Worm (Caenorhabditis elegans) whole organism, young adult: ENCODE data around the gene nspf-3.

Source experiments
- B0261.1 ChIP-seq: sonication (generic microtip); optimal IDR thresholded peaks from 2 replicates; lab custom pipeline; 2016; ENCODE audit warnings: mild to moderate bottlenecking, missing genetic modification characterization, moderate library complexity, missing compliant biosample characterization
- C17E4.6 ChIP-seq: fragments of 200-800 bp; sonication (Bioruptor generic); IDR thresholded peaks from 2 replicates; pipeline ENCODE4 v1.3.6; 2022; ENCODE audit warnings: missing genetic modification reagents, missing genetic modification characterization, missing compliant biosample characterization
- F10E7.11 ChIP-seq: sonication (generic microtip); optimal IDR thresholded peaks from 2 replicates; lab custom pipeline; 2017; ENCODE audit warnings: mild to moderate bottlenecking, missing genetic modification characterization, moderate library complexity, missing compliant biosample characterization
- F23B12.7 ChIP-seq: sonication (generic microtip); optimal IDR thresholded peaks from 2 replicates; lab custom pipeline; 2017; ENCODE audit warnings: missing genetic modification characterization, mild to moderate bottlenecking, missing compliant biosample characterization, antibody characterized with exemption, moderate library complexity; ENCODE audit not compliant: insufficient read depth
- F49E8.2 ChIP-seq: sonication (generic microtip); optimal IDR thresholded peaks from 3 replicates; lab custom pipeline; 2017; ENCODE audit warnings: missing genetic modification characterization, mild to moderate bottlenecking, missing compliant biosample characterization, antibody characterized with exemption, moderate library complexity; ENCODE audit not compliant: insufficient read depth
- F55B11.4 ChIP-seq: sonication (generic microtip); optimal IDR thresholded peaks from 2 replicates; lab custom pipeline; 2016; ENCODE audit warnings: missing compliant biosample characterization, missing genetic modification characterization, borderline replicate concordance; ENCODE audit not compliant: insufficient read depth
- F57A8.1 ChIP-seq: fragments of 200-800 bp; sonication (Bioruptor generic); optimal IDR thresholded peaks from 2 replicates; lab custom pipeline; 2018; ENCODE audit warnings: mild to moderate bottlenecking, missing genetic modification characterization, moderate library complexity, missing compliant biosample characterization
- K12H6.12 ChIP-seq: fragments of 200-800 bp; sonication (Bioruptor generic); optimal IDR thresholded peaks from 2 replicates; lab custom pipeline; 2018; ENCODE audit warnings: mild to moderate bottlenecking, missing genetic modification characterization, missing compliant biosample characterization
- T26A5.8 ChIP-seq: sonication (generic microtip); optimal IDR thresholded peaks from 2 replicates; lab custom pipeline; 2016; ENCODE audit warnings: missing genetic modification characterization, missing compliant biosample characterization
- aptf-3 ChIP-seq: fragments of 200-800 bp; sonication (Bioruptor generic); IDR thresholded peaks from 2 replicates; pipeline ENCODE4 v1.3.6; 2022; ENCODE audit warnings: missing genetic modification characterization, missing compliant biosample characterization
- cebp-1 ChIP-seq, 2 experiments: fragments of 200-800 bp in 1 of 2; sonication (Bioruptor generic) in 1 of 2; sonication (generic microtip) in 1 of 2; IDR thresholded peaks in 1 of 2; optimal IDR thresholded peaks in 1 of 2; 2 replicates each; pipeline versions ENCODE4 v1.3.6 to Lab custom; 2017 to 2022; ENCODE audit warnings: missing compliant biosample characterization in 2 of 2, missing genetic modification characterization in 2 of 2, mild to moderate bottlenecking in 1 of 2, missing genetic modification reagents in 1 of 2, moderate library complexity in 1 of 2
- ceh-40 ChIP-seq: fragments of 200-800 bp; sonication (Bioruptor generic); IDR thresholded peaks from 2 replicates; pipeline ENCODE4 v1.3.6; 2022; ENCODE audit warnings: missing genetic modification characterization, missing compliant biosample characterization
- ceh-79 ChIP-seq: sonication (generic microtip); optimal IDR thresholded peaks from 2 replicates; lab custom pipeline; 2017; ENCODE audit warnings: mild to moderate bottlenecking, missing genetic modification characterization, missing compliant biosample characterization
- chd-7 ChIP-seq: sonication (generic microtip); optimal IDR thresholded peaks from 2 replicates; lab custom pipeline; 2016; ENCODE audit warnings: mild to moderate bottlenecking, missing genetic modification characterization, moderate library complexity, missing compliant biosample characterization
- dpff-1 ChIP-seq: sonication (generic microtip); optimal IDR thresholded peaks from 2 replicates; lab custom pipeline; 2017; ENCODE audit warnings: mild to moderate bottlenecking, missing genetic modification characterization, missing compliant biosample characterization
- dpl-1 ChIP-seq: fragments of 150-350 bp; optimal IDR thresholded peaks from 2 replicates; lab custom pipeline; 2014; ENCODE audit warnings: missing biosample characterization, missing genetic modification reagents, missing genetic modification characterization
- egl-18 ChIP-seq: fragments of 200-800 bp; sonication (Bioruptor generic); IDR thresholded peaks from 2 replicates; pipeline ENCODE4 v1.3.6; 2022; ENCODE audit warnings: missing genetic modification reagents, missing genetic modification characterization, missing compliant biosample characterization
- ekl-4 ChIP-seq: fragments of 200-800 bp; sonication (Bioruptor generic); IDR thresholded peaks from 2 replicates; pipeline ENCODE4 v1.3.6; 2022; ENCODE audit warnings: missing genetic modification reagents, missing genetic modification characterization, missing compliant biosample characterization
- fkh-3 ChIP-seq: sonication (generic microtip); optimal IDR thresholded peaks from 2 replicates; lab custom pipeline; 2016; ENCODE audit warnings: mild to moderate bottlenecking, missing genetic modification characterization, missing compliant biosample characterization
- hmg-20 ChIP-seq: fragments of 200-800 bp; sonication (Bioruptor generic); IDR thresholded peaks from 2 replicates; pipeline ENCODE4 v1.3.6; 2022; ENCODE audit warnings: missing genetic modification reagents, missing genetic modification characterization, missing compliant biosample characterization
- hrde-1 ChIP-seq: sonication (generic microtip); optimal IDR thresholded peaks from 2 replicates; lab custom pipeline; 2016; ENCODE audit warnings: missing genetic modification characterization, mild to moderate bottlenecking, missing compliant biosample characterization, moderate library complexity, missing genotype, missing genetic modification reagents, borderline replicate concordance
- lag-1 ChIP-seq: fragments of 200-800 bp; sonication (Bioruptor generic); IDR thresholded peaks from 2 replicates; pipeline ENCODE4 v1.3.6; 2022; ENCODE audit warnings: missing genetic modification reagents, missing genetic modification characterization, missing compliant biosample characterization
- let-526 ChIP-seq: fragments of 200-800 bp; sonication (Bioruptor generic); IDR thresholded peaks from 2 replicates; pipeline ENCODE4 v1.3.6; 2022; ENCODE audit warnings: missing genetic modification reagents, missing genetic modification characterization, missing compliant biosample characterization
- lin-26 ChIP-seq: fragments of 200-800 bp; sonication (Bioruptor generic); IDR thresholded peaks from 2 replicates; pipeline ENCODE4 v1.3.6; 2022; ENCODE audit warnings: missing genetic modification reagents, missing genetic modification characterization, missing compliant biosample characterization
- lin-40 ChIP-seq: sonication (generic microtip); optimal IDR thresholded peaks from 2 replicates; lab custom pipeline; 2016; ENCODE audit warnings: missing genetic modification characterization, mild to moderate bottlenecking, missing compliant biosample characterization, missing genotype, missing genetic modification reagents
- madf-8 ChIP-seq: fragments of 200-800 bp; sonication (Bioruptor generic); conservative IDR thresholded peaks from 2 replicates; pipeline ENCODE4 v1.3.6; 2022; ENCODE audit warnings: missing genetic modification reagents, missing genetic modification characterization, missing compliant biosample characterization
- mxl-1 ChIP-seq: sonication (generic microtip); optimal IDR thresholded peaks from 2 replicates; lab custom pipeline; 2016; ENCODE audit warnings: missing genetic modification characterization, missing compliant biosample characterization
- nfya-1 ChIP-seq: sonication (generic microtip); optimal IDR thresholded peaks from 2 replicates; lab custom pipeline; 2017; ENCODE audit warnings: antibody characterized with exemption, missing compliant biosample characterization, missing genetic modification characterization, borderline replicate concordance; ENCODE audit not compliant: insufficient read depth
- nfya-2 ChIP-seq: fragments of 200-800 bp; sonication (Bioruptor generic); IDR thresholded peaks from 2 replicates; pipeline ENCODE4 v1.3.6; 2022; ENCODE audit warnings: missing genetic modification reagents, missing genetic modification characterization, missing compliant biosample characterization
- nfyb-1 ChIP-seq: fragments of 200-800 bp; sonication (Bioruptor generic); IDR thresholded peaks from 2 replicates; pipeline ENCODE4 v1.3.6; 2022; ENCODE audit warnings: missing genetic modification reagents, missing genetic modification characterization, missing compliant biosample characterization
- pbrm-1 ChIP-seq: fragments of 200-800 bp; sonication (Bioruptor generic); IDR thresholded peaks from 2 replicates; pipeline ENCODE4 v1.3.6; 2022; ENCODE audit warnings: missing genetic modification reagents, missing genetic modification characterization, missing compliant biosample characterization
- rcor-1 ChIP-seq: fragments of 200-800 bp; sonication (Bioruptor generic); IDR thresholded peaks from 2 replicates; pipeline ENCODE4 v1.3.6; 2022; ENCODE audit warnings: missing genetic modification reagents, missing genetic modification characterization, missing compliant biosample characterization
- rec-8 ChIP-seq, 2 experiments: sonication (generic microtip); optimal IDR thresholded peaks; 2 replicates each; lab custom pipeline; 2016; ENCODE audit warnings: mild to moderate bottlenecking in 2 of 2, missing genetic modification characterization in 2 of 2, missing genetic modification reagents in 2 of 2, missing genotype in 2 of 2, missing biosample characterization in 1 of 2, missing compliant biosample characterization in 1 of 2, moderate library complexity in 1 of 2
- repo-1 ChIP-seq: sonication (generic microtip); optimal IDR thresholded peaks from 2 replicates; lab custom pipeline; 2017; ENCODE audit warnings: mild to moderate bottlenecking, missing genetic modification characterization, missing compliant biosample characterization
- sdz-38 ChIP-seq: sonication (generic microtip); optimal IDR thresholded peaks from 2 replicates; lab custom pipeline; 2016; ENCODE audit warnings: missing genotype, missing genetic modification characterization, missing compliant biosample characterization
- snpc-4 ChIP-seq, 5 experiments: fragments of 150-350 bp in 1 of 5; sonication (generic microtip) in 4 of 5; optimal IDR thresholded peaks; 2 replicates each; lab custom pipeline; 2014 to 2018; ENCODE audit warnings: missing genetic modification characterization in 5 of 5, missing biosample characterization in 3 of 5, antibody characterized with exemption in 2 of 5, mild to moderate bottlenecking in 2 of 5, missing compliant biosample characterization in 2 of 5, missing genotype in 2 of 5, moderate library complexity in 2 of 5, missing genetic modification reagents in 1 of 5
- unc-130 ChIP-seq: sonication (generic microtip); optimal IDR thresholded peaks from 2 replicates; lab custom pipeline; 2016; ENCODE audit warnings: missing genetic modification reagents, missing genetic modification characterization, missing compliant biosample characterization
- zim-3 ChIP-seq: sonication (generic microtip); optimal IDR thresholded peaks from 2 replicates; lab custom pipeline; 2017; ENCODE audit warnings: mild to moderate bottlenecking, missing genetic modification characterization, moderate library complexity, missing compliant biosample characterization
- ztf-6 ChIP-seq: fragments of 200-800 bp; sonication (Bioruptor generic); IDR thresholded peaks from 2 replicates; pipeline ENCODE4 v1.3.6; 2022; ENCODE audit warnings: missing genetic modification reagents, missing genetic modification characterization, missing compliant biosample characterization

The nspf-3 gene

DNA sequence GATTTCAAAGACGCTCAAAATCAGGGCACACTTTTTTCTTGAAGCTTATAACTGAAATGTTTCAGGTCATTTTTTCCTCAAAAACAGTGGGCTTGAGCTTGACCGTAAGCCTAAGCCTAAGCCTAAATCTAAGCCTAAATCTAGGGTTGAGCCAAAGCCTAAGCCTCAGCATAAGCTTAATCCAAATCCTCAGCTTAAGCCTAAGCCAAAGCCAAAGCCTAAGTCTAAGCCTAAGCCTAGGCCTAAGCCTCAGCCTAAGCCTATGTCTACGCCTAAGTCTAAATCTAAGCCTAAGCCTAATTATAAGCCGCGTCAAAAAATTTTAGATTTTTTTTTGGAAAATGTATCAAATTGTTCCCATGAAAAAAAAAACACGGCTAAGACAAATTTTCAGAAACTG, 44.3 kb upstream of the nspf-3 start:
- TF ChIP-seq unc-130 (GFP tag; lab: Kevin White, UChicago) = no peak
- TF ChIP-seq C17E4.6 = no peak
- no peak for TF ChIP-seq dpl-1 (GFP tag; lab: Kevin White, UChicago)
- TF ChIP-seq F55B11.4 (tag; lab: Kevin White, UChicago) = no peak
- TF ChIP-seq B0261.1 (tag; lab: Kevin White, UChicago) = no peak
- no peak for TF ChIP-seq egl-18 (GFP tag; lab: Robert Waterston, UW)
- no peak for TF ChIP-seq F23B12.7 (tag; lab: Kevin White, UChicago)
- no peak for TF ChIP-seq ztf-6 (GFP tag; lab: Robert Waterston, UW)
- no peak for TF ChIP-seq nfyb-1
- TF ChIP-seq nfya-1 = no peak
- no peak for TF ChIP-seq K12H6.12
- no peak for TF ChIP-seq chd-7 (tag; lab: Kevin White, UChicago)
- TF ChIP-seq nfya-2 = no peak
- no peak for TF ChIP-seq madf-8 (GFP tag; lab: Robert Waterston, UW)
- TF ChIP-seq F57A8.1 (GFP tag; lab: Kevin White, UChicago) = no peak
- TF ChIP-seq aptf-3 (GFP tag; lab: Robert Waterston, UW) = no peak
- TF ChIP-seq fkh-3 (tag; lab: Kevin White, UChicago) = no peak
- TF ChIP-seq hrde-1 (tag; lab: Kevin White, UChicago) = no peak
- no peak for TF ChIP-seq zim-3 (tag; lab: Kevin White, UChicago)
- TF ChIP-seq, all 124 proteins: peak for 0

DNA sequence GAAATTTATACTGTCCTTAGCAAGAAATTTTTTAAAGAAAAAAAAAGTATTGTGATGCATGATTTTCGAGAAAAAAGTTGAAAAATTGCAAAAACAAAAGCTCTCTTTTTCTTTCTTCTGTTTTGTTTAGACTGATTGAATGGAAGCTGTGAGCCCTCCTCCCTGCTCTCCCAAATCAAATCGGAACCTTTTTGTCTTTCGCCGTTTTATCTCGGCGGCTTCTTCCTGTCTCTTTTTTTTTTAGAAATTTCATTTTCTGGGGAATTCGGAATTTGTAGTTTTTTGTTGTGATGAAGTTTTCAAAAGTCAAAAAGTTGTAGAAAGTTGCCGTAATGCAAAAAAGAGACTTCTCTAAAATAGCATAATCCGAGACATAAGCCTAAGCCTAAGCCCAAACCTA, 40.7 kb upstream of the nspf-3 start:
- no peak for TF ChIP-seq sdz-38 (tag; lab: Kevin White, UChicago)
- TF ChIP-seq, all 124 proteins: peak for 0

DNA sequence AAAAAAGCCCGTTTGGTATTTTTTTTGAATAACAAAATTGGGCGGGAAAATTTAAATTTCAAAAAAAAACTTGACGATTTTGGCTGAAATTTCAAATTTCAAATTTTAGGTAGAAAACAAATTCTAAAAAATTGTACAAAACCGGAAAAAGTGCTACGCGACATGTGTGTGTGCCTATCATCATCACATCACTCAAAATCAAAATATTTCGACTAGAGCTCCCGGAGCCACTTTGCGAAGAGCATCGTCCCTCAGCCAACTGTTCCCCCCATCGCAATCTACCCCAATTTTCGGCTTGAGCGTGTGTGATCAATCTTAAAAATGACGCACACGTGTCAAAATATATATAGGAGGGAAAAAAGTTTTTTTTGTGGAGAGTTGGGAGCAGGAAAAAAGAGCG, 36.8 kb upstream of the nspf-3 start:
- no peak for TF ChIP-seq dpff-1
- no peak for TF ChIP-seq F10E7.11 (tag; lab: Kevin White, UChicago)
- TF ChIP-seq K12H6.12 = no peak
- TF ChIP-seq mxl-1 (tag; lab: Kevin White, UChicago) = no peak
- TF ChIP-seq pbrm-1 = no peak
- TF ChIP-seq fkh-3 (tag; lab: Kevin White, UChicago) = no peak
- TF ChIP-seq sdz-38 (tag; lab: Kevin White, UChicago) = no peak
- no peak for TF ChIP-seq F23B12.7 (tag; lab: Kevin White, UChicago)
- TF ChIP-seq rec-8 (tag; optimal IDR thresholded peaks at IDR 0.05; lab: Kevin White, UChicago) = no peak
- no peak for TF ChIP-seq hmg-20
- no peak for TF ChIP-seq rcor-1 (GFP tag; lab: Robert Waterston, UW)
- no peak for TF ChIP-seq ceh-40 (GFP tag; lab: Robert Waterston, UW)
- no peak for TF ChIP-seq lag-1
- TF ChIP-seq ceh-79 (tag; lab: Kevin White, UChicago) = no peak
- TF ChIP-seq, all 124 proteins: peak for 0

DNA sequence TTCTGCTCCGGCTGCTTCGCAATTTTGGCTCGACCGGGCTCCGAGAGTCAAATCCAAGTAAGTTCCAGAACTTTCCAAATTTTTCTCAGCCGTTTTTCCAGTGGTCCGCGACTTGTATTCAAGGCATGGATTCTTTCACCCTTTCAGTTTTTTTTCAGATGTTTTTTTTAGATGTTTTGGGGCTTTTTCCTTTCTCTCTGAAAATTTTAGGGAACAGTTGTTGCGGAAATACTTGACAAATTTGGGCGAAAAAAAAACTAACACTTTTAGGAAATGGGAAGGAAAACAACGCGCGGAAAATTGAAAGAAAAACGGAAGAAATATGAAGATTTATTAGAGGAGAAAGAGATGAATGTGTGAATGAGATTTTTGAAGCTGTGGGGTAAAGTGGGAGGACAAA, 35.6 kb upstream of the nspf-3 start, which contains the start of the genes T05A8.11 and nep-2:
TSS of gene T05A8.11 (minus strand) at position 101 of the 400 bp plus-strand sequence.
TSS of gene nep-2 (minus strand) at position 192 of the 400 bp plus-strand sequence.
- no peak for TF ChIP-seq let-526 (GFP tag; lab: Robert Waterston, UW)
- TF ChIP-seq chd-7 (tag; lab: Kevin White, UChicago) = no peak
- TF ChIP-seq F49E8.2 (tag; lab: Kevin White, UChicago) = no peak
- no peak for TF ChIP-seq lin-40 (tag; lab: Kevin White, UChicago)
- no peak for TF ChIP-seq mxl-1 (tag; lab: Kevin White, UChicago)
- no peak for TF ChIP-seq snpc-4 (GFP tag; optimal IDR thresholded peaks at IDR 0.05; lab: Kevin White, UChicago)
- TF ChIP-seq snpc-4 (tag; optimal IDR thresholded peaks at IDR 0.05; lab: Kevin White, UChicago) = no peak
- no peak for TF ChIP-seq repo-1 (tag; lab: Kevin White, UChicago)
- no peak for TF ChIP-seq lin-26 (GFP tag; lab: Robert Waterston, UW)
- TF ChIP-seq cebp-1 (GFP tag; IDR thresholded peaks at IDR 0.05; lab: Robert Waterston, UW) = no peak
- TF ChIP-seq cebp-1 (tag; optimal IDR thresholded peaks at IDR 0.05; lab: Kevin White, UChicago) = no peak
- TF ChIP-seq T26A5.8 (tag; lab: Kevin White, UChicago) = no peak
- TF ChIP-seq F23B12.7 (tag; lab: Kevin White, UChicago) = no peak
- no peak for TF ChIP-seq ekl-4
- TF ChIP-seq B0261.1 (tag; lab: Kevin White, UChicago) = no peak
